Worm (Caenorhabditis elegans): ENCODE data around the gene skr-16.

DNA sequence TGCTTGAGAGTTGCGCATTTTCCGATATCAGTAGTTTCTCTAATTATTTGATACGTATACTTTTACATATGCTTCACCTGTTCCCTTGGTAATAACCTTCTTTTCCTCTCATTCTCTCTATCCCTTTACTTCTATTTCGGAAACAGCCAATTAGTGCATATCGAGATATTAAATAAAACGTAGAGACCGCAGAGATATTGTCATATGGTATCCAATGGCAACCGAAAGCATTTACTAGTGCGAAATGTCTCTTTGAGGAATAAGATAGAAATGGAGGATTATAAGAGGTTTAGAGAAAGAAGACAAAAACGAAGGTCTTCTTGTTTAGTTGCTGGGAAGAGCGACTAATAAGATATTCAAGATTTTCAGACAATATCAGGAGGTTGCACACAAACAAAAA lies 12.2 kb upstream of the skr-16 start, which contains the start of gene maph-9:
- no peak for TF ChIP-seq him-1 (tag; optimal IDR thresholded peaks at IDR 0.05)
- TF ChIP-seq dao-5 (tag; optimal IDR thresholded peaks at IDR 0.05), result no peak
